Fruit fly (Drosophila melanogaster): ENCODE results near the gene Naa60.

Naa60 gene

DNA sequence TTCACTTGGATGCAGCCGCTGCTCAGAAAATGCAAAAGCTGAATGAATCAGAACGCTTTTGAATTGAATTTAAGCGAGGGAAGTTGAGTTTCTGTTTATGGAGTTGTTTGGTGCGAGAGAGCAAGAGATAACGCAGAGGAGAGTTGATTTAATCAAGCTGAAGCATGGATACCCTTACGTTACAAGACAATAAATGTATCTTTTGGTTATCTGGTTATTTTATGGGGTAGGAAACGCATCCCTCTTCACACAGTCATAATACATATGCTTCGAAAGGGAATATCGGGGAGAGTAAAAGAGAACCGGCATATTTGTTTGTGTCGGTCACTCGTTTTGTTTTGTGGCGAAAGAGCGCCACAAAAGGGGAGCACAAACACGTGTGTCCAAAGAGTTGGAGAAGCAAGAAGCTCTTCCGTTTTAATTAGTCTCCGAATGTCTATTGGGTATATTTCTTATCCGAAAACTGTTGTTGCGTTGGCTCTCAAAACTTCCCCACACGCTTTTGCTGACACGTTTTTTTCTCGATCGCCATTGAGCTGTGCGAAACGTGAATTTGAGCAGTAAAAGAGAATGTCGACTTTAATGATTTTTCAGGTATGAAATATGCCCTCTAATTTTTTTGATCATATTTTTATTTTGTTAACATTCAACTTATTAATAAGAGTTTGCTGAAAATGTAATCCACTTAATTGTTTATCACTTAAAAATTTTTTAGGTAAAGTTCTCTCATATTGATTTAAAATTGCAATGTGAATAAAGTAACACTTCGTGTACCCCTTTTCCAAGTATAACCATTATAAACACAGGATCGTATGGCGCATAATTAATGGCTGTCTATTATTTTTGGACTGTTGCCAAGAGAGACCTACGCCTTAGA is 29.8 kb upstream of the Naa60 start, which contains the start of gene Prps (continued):
- TF ChIP-seq sima (GFP tag; optimal IDR thresholded peaks at IDR 0.05), result no peak
- no peak for TF ChIP-seq oc (tag; optimal IDR thresholded peaks at IDR 0.05)
- TF ChIP-seq Chrac-16 (GFP tag; optimal IDR thresholded peaks at IDR 0.05), result peak; percentile 63
- TF ChIP-seq inv (GFP tag; IDR thresholded peaks at IDR 0.05; ENCODE audit: partially characterized antibody), result no peak
- TF ChIP-seq Hr78 (GFP tag; optimal IDR thresholded peaks at IDR 0.05), result peak in 1 of 2 experiments; percentile 18
- peak; percentile 36 for TF ChIP-seq Abd-B (GFP tag; optimal IDR thresholded peaks at IDR 0.05)
- peak; percentile 37; the same call in 1 of the 2 replicates for TF ChIP-seq CG6689 (GFP tag; IDR thresholded peaks at IDR 0.05)
- TF ChIP-seq CG2875 (GFP tag; optimal IDR thresholded peaks at IDR 0.05), result peak; percentile 37
- TF ChIP-seq chif (GFP tag; optimal IDR thresholded peaks at IDR 0.05), result peak; percentile 25 to 65
- TF ChIP-seq CG12659 (GFP tag; optimal IDR thresholded peaks at IDR 0.05), result peak; percentile 48
- peak; percentile 53 for TF ChIP-seq corto (GFP tag; optimal IDR thresholded peaks at IDR 0.05)
- peak; percentile 74 for TF ChIP-seq Mes4 (GFP tag; optimal IDR thresholded peaks at IDR 0.05)
- TF ChIP-seq CG10209 (GFP tag; optimal IDR thresholded peaks at IDR 0.05), result peak; percentile 8
- TF ChIP-seq slp2 (GFP tag; optimal IDR thresholded peaks at IDR 0.05), result peak; percentile 33
- peak; percentile 36; the same call in 1 of the 2 replicates for TF ChIP-seq dimm (GFP tag; IDR thresholded peaks at IDR 0.05)
- peak; percentile 62 for TF ChIP-seq phol (tag; optimal IDR thresholded peaks at IDR 0.05)
- TF ChIP-seq pfk (GFP tag; optimal IDR thresholded peaks at IDR 0.05), result no peak
- TF ChIP-seq CG7987 (GFP tag; optimal IDR thresholded peaks at IDR 0.05), result peak; percentile 67

dm6 chr3L:9697527-9697883 is 29.2 kb upstream of the Naa60 start:
- TF ChIP-seq toy (GFP tag; IDR thresholded peaks at IDR 0.05) (no peak), CG7372 (GFP tag; IDR thresholded peaks at IDR 0.05) (0 out of 2 replicates have a peak, but pooled peaks have one; percentile 33), Pdp1 (GFP tag; optimal IDR thresholded peaks at IDR 0.05) (peak in 1 of 2 experiments; percentile 94), bsh (GFP tag; optimal IDR thresholded peaks at IDR 0.05) (no peak), Nf-YA (GFP tag; IDR thresholded peaks at IDR 0.05) (no peak), HmgZ (tag; optimal IDR thresholded peaks at IDR 0.05) (no peak), Nf-YB (GFP tag; optimal IDR thresholded peaks at IDR 0.05) (peak; percentile 56)

DNA sequence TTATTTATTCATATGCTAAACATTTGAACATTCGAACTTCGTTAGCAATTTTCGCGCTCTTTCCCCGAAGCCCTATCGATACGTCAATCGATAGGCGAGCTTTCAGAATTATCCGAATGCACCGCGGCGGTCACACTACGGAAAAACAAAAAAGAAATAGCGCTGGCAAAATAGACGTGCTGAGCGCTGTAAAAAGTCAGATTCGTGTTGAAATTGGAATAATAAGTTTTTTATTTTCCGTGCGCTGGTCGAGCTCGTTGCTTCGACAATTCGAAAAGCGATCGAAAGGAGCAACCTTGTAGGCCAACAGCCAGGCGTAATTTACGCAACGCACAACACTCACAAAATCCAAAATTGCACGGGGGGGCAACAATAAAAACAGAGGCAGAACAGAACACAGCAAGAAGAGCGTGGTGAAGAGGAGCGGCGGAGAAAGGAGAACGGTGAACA is 28.5 kb upstream of the Naa60 start, which contains the start of gene Ubc4:
Gene Ubc4 (plus strand): TSS at position 144 of the 450 bp plus-strand sequence.
- no peak for TF ChIP-seq odd (GFP tag; optimal IDR thresholded peaks at IDR 0.05)
- no peak for TF ChIP-seq ara (GFP tag; IDR thresholded peaks at IDR 0.05)
- TF ChIP-seq CG9797 (GFP tag; optimal IDR thresholded peaks at IDR 0.05), result peak; percentile 69
- peak; percentile 0 for TF ChIP-seq trem (tag; optimal IDR thresholded peaks at IDR 0.05)
- peak; percentile 3 for TF ChIP-seq CG34376 (GFP tag; optimal IDR thresholded peaks at IDR 0.05)
- TF ChIP-seq slou (GFP tag; optimal IDR thresholded peaks at IDR 0.05), result no peak
- TF ChIP-seq HmgD (GFP tag; optimal IDR thresholded peaks at IDR 0.05), result no peak
- TF ChIP-seq CG13296 (GFP tag; optimal IDR thresholded peaks at IDR 0.05), result no peak
- peak; percentile 25 for TF ChIP-seq Antp (GFP tag; optimal IDR thresholded peaks at IDR 0.05)
- peak; percentile 73 for TF ChIP-seq Doc3 (GFP tag; IDR thresholded peaks at IDR 0.05; ENCODE audit: partially characterized antibody)
- peak; percentile 88 for TF ChIP-seq sna (GFP tag; IDR thresholded peaks at IDR 0.05; ENCODE audit: partially characterized antibody)
- TF ChIP-seq chinmo (GFP tag; IDR thresholded peaks at IDR 0.05; ENCODE audit: partially characterized antibody), result peak; percentile 66; the same call in 3 of the 4 replicates
- TF ChIP-seq chn (GFP tag; optimal IDR thresholded peaks at IDR 0.05), result no peak
- peak; percentile 8 for TF ChIP-seq CG13624 (GFP tag; optimal IDR thresholded peaks at IDR 0.05)
- no peak for TF ChIP-seq CG6175 (GFP tag; IDR thresholded peaks at IDR 0.05)
- TF ChIP-seq CG17385 (GFP tag; optimal IDR thresholded peaks at IDR 0.05), result no peak
- peak; percentile 88 for TF ChIP-seq Med (GFP tag)
- TF ChIP-seq CG3847 (GFP tag; IDR thresholded peaks at IDR 0.05), result peak; percentile 37
- TF ChIP-seq MESR4 (GFP tag; optimal IDR thresholded peaks at IDR 0.05), result peak; percentile 73
- no peak for TF ChIP-seq sd (tag; optimal IDR thresholded peaks at IDR 0.05)
- TF ChIP-seq CG9609 (GFP tag; optimal IDR thresholded peaks at IDR 0.05), result no peak
